Worm (Caenorhabditis elegans): Measurements from ENCODE around the gene trr-1.

- TF ChIP-seq nhr-41 (GFP tag; IDR thresholded peaks at IDR 0.05) (no peak), spr-1 (tag; optimal IDR thresholded peaks at IDR 0.05) (no peak), ceh-44 (GFP tag; IDR thresholded peaks at IDR 0.05) (no peak), ama-1 (optimal IDR thresholded peaks at IDR 0.05) (no peak), dve-1 (tag; optimal IDR thresholded peaks at IDR 0.05; ENCODE audit: insufficient read depth) (no peak), nhr-77 (tag; optimal IDR thresholded peaks at IDR 0.05) (no peak), R02D3.7 (tag; optimal IDR thresholded peaks at IDR 0.05) (no peak), nhr-11 (tag; optimal IDR thresholded peaks at IDR 0.05) (no peak), fkh-10 (GFP tag; optimal IDR thresholded peaks at IDR 0.05) (no peak), pqm-1 (tag; optimal IDR thresholded peaks at IDR 0.05) (no peak), snpc-4 (tag; optimal IDR thresholded peaks at IDR 0.05) (no peak), mdl-1 (tag; optimal IDR thresholded peaks at IDR 0.05) (no peak)
Observed at ce11 chrII:11685177-11685576, 9.4 kb upstream of the trr-1 start, which contains the start of gene C47D12.5.

Measured in whole organism, L4 larva.